Fruit fly (Drosophila melanogaster) whole organism, embryonic: Measurements from ENCODE around the gene CG15914.

ENCODE experiments used
- Abd-B ChIP-seq: fragments of 200-800 bp; sonication (Bioruptor generic); optimal IDR thresholded peaks from 2 replicates; lab custom pipeline; 2018; ENCODE audit warnings: missing biosample characterization, mild to moderate bottlenecking, missing genetic modification characterization, moderate library complexity
- Bdp1 ChIP-seq: fragments of 200-800 bp; sonication (Bioruptor generic); optimal IDR thresholded peaks from 3 replicates; lab custom pipeline; 2016; ENCODE audit warnings: missing biosample characterization, missing genetic modification characterization
- CG10321 ChIP-seq: fragments of 200-800 bp; sonication (Bioruptor generic); IDR thresholded peaks from 2 replicates; pipeline ENCODE4 v1.3.6; 2022; ENCODE audit warnings: missing biosample characterization, missing genetic modification characterization
- CG11247 ChIP-seq: fragments of 200-800 bp; sonication (Bioruptor generic); IDR thresholded peaks from 2 replicates; pipeline ENCODE4 v1.3.6; 2022; ENCODE audit warnings: missing biosample characterization, missing genetic modification characterization
- CG11723 ChIP-seq: fragments of 200-800 bp; sonication (Bioruptor generic); optimal IDR thresholded peaks from 2 replicates; lab custom pipeline; 2017; ENCODE audit warnings: missing biosample characterization, mild to moderate bottlenecking, missing genetic modification characterization
- CG12391 ChIP-seq: fragments of 200-800 bp; sonication (Bioruptor generic); optimal IDR thresholded peaks from 3 replicates; lab custom pipeline; 2018; ENCODE audit warnings: missing biosample characterization, mild to moderate bottlenecking, missing genetic modification characterization, moderate library complexity
- CG14441 ChIP-seq: fragments of 200-800 bp; sonication (Bioruptor generic); IDR thresholded peaks from 2 replicates; pipeline ENCODE4 v1.3.6; 2022; ENCODE audit warnings: missing biosample characterization, missing genetic modification characterization
- CG15011 ChIP-seq: fragments of 200-800 bp; sonication (Bioruptor generic); optimal IDR thresholded peaks from 3 replicates; lab custom pipeline; 2018; ENCODE audit warnings: missing biosample characterization, mild to moderate bottlenecking, missing genetic modification characterization
- CG1647 ChIP-seq: fragments of 200-800 bp; sonication (Bioruptor generic); optimal IDR thresholded peaks from 3 replicates; lab custom pipeline; 2016; ENCODE audit warnings: missing biosample characterization, missing genetic modification characterization
- CG18262 ChIP-seq: fragments of 200-800 bp; optimal IDR thresholded peaks from 3 replicates; lab custom pipeline; 2019; ENCODE audit warnings: missing biosample characterization, mild to moderate bottlenecking, missing genetic modification characterization, moderate library complexity
- CG32772 ChIP-seq: fragments of 200-800 bp; sonication (Bioruptor generic); IDR thresholded peaks from 2 replicates; pipeline ENCODE4 v1.3.6; 2022; ENCODE audit warnings: missing biosample characterization, missing genetic modification characterization
- CG34376 ChIP-seq: fragments of 200-800 bp; sonication (Bioruptor generic); optimal IDR thresholded peaks from 2 replicates; lab custom pipeline; 2018; ENCODE audit warnings: missing biosample characterization, mild to moderate bottlenecking, missing genetic modification characterization
- CG34422 ChIP-seq: fragments of 200-800 bp; sonication (Bioruptor generic); IDR thresholded peaks from 3 replicates; pipeline ENCODE4 v1.3.6; 2022; ENCODE audit warnings: missing biosample characterization, missing genetic modification characterization
- CG5180 ChIP-seq: fragments of 200-800 bp; sonication (Bioruptor generic); optimal IDR thresholded peaks from 3 replicates; lab custom pipeline; 2017; ENCODE audit warnings: missing biosample characterization, missing genetic modification characterization, mild to moderate bottlenecking, moderate library complexity, missing genetic modification reagents
- CG6654 ChIP-seq: fragments of 200-800 bp; sonication (Bioruptor generic); optimal IDR thresholded peaks from 2 replicates; lab custom pipeline; 2017; ENCODE audit warnings: missing biosample characterization, mild to moderate bottlenecking, missing genetic modification characterization
- CG8281 ChIP-seq: fragments of 200-800 bp; sonication (Bioruptor generic); optimal IDR thresholded peaks from 2 replicates; lab custom pipeline; 2018; ENCODE audit warnings: missing biosample characterization, mild to moderate bottlenecking, missing genetic modification characterization, moderate library complexity
- CG8359 ChIP-seq: fragments of 200-800 bp; sonication (Bioruptor generic); optimal IDR thresholded peaks from 2 replicates; lab custom pipeline; 2017; ENCODE audit warnings: missing biosample characterization, mild to moderate bottlenecking, missing genetic modification characterization, borderline replicate concordance
- CkIIα-i1 ChIP-seq: fragments of 200-800 bp; sonication (Bioruptor generic); IDR thresholded peaks from 2 replicates; pipeline ENCODE4 v1.3.6; 2022; ENCODE audit warnings: missing biosample characterization, missing genetic modification characterization
- CrebB ChIP-seq: fragments of 200-800 bp; sonication (Bioruptor generic); optimal IDR thresholded peaks from 3 replicates; lab custom pipeline; 2018; ENCODE audit warnings: missing biosample characterization, mild to moderate bottlenecking, missing genetic modification characterization
- Dref ChIP-seq: fragments of 200-800 bp; sonication (Bioruptor generic); IDR thresholded peaks from 2 replicates; pipeline ENCODE4 v1.3.6; 2022; ENCODE audit warnings: missing biosample characterization, missing genetic modification characterization
- H15 ChIP-seq: fragments of 200-800 bp; sonication (Bioruptor generic); IDR thresholded peaks from 3 replicates; pipeline ENCODE4 v1.3.6; 2022; ENCODE audit warnings: missing biosample characterization, missing genetic modification characterization
- HHEX ChIP-seq: fragments of 200-800 bp; sonication (Bioruptor generic); optimal IDR thresholded peaks from 3 replicates; lab custom pipeline; 2017; ENCODE audit warnings: missing biosample characterization, mild to moderate bottlenecking, missing genetic modification characterization, missing genetic modification reagents
- HLH3B ChIP-seq: fragments of 200-800 bp; sonication (Bioruptor generic); IDR thresholded peaks from 2 replicates; pipeline ENCODE4 v1.3.6; 2022; ENCODE audit warnings: missing biosample characterization, missing genetic modification characterization
- Kr ChIP-seq: fragments of 200-800 bp; sonication (Bioruptor generic); optimal IDR thresholded peaks from 2 replicates; lab custom pipeline; 2017; ENCODE audit warnings: missing biosample characterization, mild to moderate bottlenecking, missing genetic modification characterization
- MESR4 ChIP-seq: fragments of 200-800 bp; sonication (Bioruptor generic); optimal IDR thresholded peaks from 2 replicates; lab custom pipeline; 2018; ENCODE audit warnings: missing biosample characterization, mild to moderate bottlenecking, missing genetic modification characterization, moderate library complexity
- Max ChIP-seq: fragments of 200-800 bp; sonication (Bioruptor generic); optimal IDR thresholded peaks from 2 replicates; lab custom pipeline; 2016; ENCODE audit warnings: missing biosample characterization, mild to moderate bottlenecking, missing genetic modification characterization
- Med ChIP-seq: fragments of 200-800 bp; sonication (Bioruptor generic); peaks from one replicate; lab custom pipeline; 2016; ENCODE audit warnings: missing biosample characterization, missing genetic modification characterization, mild to moderate bottlenecking, inconsistent platforms, moderate library complexity
- Mrtf ChIP-seq: fragments of 200-800 bp; sonication (Bioruptor generic); IDR thresholded peaks from 3 replicates; pipeline ENCODE4 v1.3.6; 2022; ENCODE audit warnings: missing biosample characterization, missing genetic modification characterization
- Ptx1 ChIP-seq: fragments of 200-800 bp; sonication (Bioruptor generic); IDR thresholded peaks from 2 replicates; pipeline ENCODE4 v1.3.6; 2022; ENCODE audit warnings: missing biosample characterization, missing genetic modification characterization
- Spps ChIP-seq: fragments of 200-800 bp; sonication (Bioruptor generic); optimal IDR thresholded peaks from 2 replicates; lab custom pipeline; 2018; ENCODE audit warnings: missing biosample characterization, mild to moderate bottlenecking, missing genetic modification characterization
- Sry-δ ChIP-seq: fragments of 200-800 bp; sonication (Bioruptor generic); optimal IDR thresholded peaks from 2 replicates; lab custom pipeline; 2016; ENCODE audit warnings: missing biosample characterization, missing genetic modification characterization
- Ssrp ChIP-seq: fragments of 200-800 bp; sonication (Bioruptor generic); optimal IDR thresholded peaks from 2 replicates; lab custom pipeline; 2018; ENCODE audit warnings: missing biosample characterization, mild to moderate bottlenecking, missing genetic modification characterization, moderate library complexity
- Vsx1 ChIP-seq: fragments of 200-800 bp; sonication (Bioruptor generic); optimal IDR thresholded peaks from 2 replicates; lab custom pipeline; 2017; ENCODE audit warnings: missing biosample characterization, mild to moderate bottlenecking, missing genetic modification characterization, missing genetic modification reagents
- ac ChIP-seq: fragments of 200-800 bp; sonication (Bioruptor generic); optimal IDR thresholded peaks from 3 replicates; lab custom pipeline; 2017; ENCODE audit warnings: missing biosample characterization, mild to moderate bottlenecking, missing genetic modification characterization
- ato ChIP-seq: fragments of 200-800 bp; sonication (Bioruptor generic); IDR thresholded peaks from 2 replicates; pipeline ENCODE4 v1.3.6; 2022; ENCODE audit warnings: missing biosample characterization, missing genetic modification characterization; ENCODE audit not compliant: partially characterized antibody
- bbx ChIP-seq: fragments of 200-800 bp; sonication (Bioruptor generic); IDR thresholded peaks from 2 replicates; pipeline ENCODE4 v1.3.6; 2022; ENCODE audit warnings: missing biosample characterization, missing genetic modification characterization; ENCODE audit not compliant: partially characterized antibody
- cato ChIP-seq: fragments of 200-800 bp; sonication (Bioruptor generic); optimal IDR thresholded peaks from 2 replicates; lab custom pipeline; 2016; ENCODE audit warnings: missing biosample characterization, missing genetic modification characterization, borderline replicate concordance
- chinmo ChIP-seq: fragments of 200-800 bp; sonication (Bioruptor generic); IDR thresholded peaks from 4 replicates; pipeline ENCODE4 v1.3.6; 2022; ENCODE audit warnings: missing biosample characterization, missing genetic modification characterization; ENCODE audit not compliant: partially characterized antibody
- ci ChIP-seq: fragments of 200-800 bp; sonication (Bioruptor generic); IDR thresholded peaks from 3 replicates; pipeline ENCODE4 v1.3.6; 2022; ENCODE audit warnings: missing biosample characterization, missing genetic modification characterization
- danr ChIP-seq: fragments of 200-800 bp; sonication (Bioruptor generic); IDR thresholded peaks from 2 replicates; pipeline ENCODE4 v1.3.6; 2022; ENCODE audit warnings: missing biosample characterization, missing genetic modification characterization
- eyg ChIP-seq: fragments of 200-800 bp; sonication (Bioruptor generic); optimal IDR thresholded peaks from 3 replicates; lab custom pipeline; 2016; ENCODE audit warnings: missing biosample characterization, missing genetic modification characterization
- ftz-f1 ChIP-seq: fragments of 200-800 bp; sonication (Bioruptor generic); optimal IDR thresholded peaks from 2 replicates; lab custom pipeline; 2016; ENCODE audit warnings: missing biosample characterization, missing genetic modification characterization
- hth ChIP-seq: fragments of >200 bp; optimal IDR thresholded peaks from 2 replicates; lab custom pipeline; 2017; ENCODE audit warnings: inconsistent platforms
- inv ChIP-seq: fragments of 200-800 bp; sonication (Bioruptor generic); IDR thresholded peaks from 2 replicates; pipeline ENCODE4 v1.3.6; 2022; ENCODE audit warnings: missing biosample characterization, missing genetic modification characterization; ENCODE audit not compliant: partially characterized antibody
- jumu ChIP-seq: fragments of 200-800 bp; sonication (Bioruptor generic); optimal IDR thresholded peaks from 3 replicates; lab custom pipeline; 2016; ENCODE audit warnings: missing biosample characterization, missing genetic modification characterization
- kni ChIP-seq: fragments of 200-800 bp; sonication (Bioruptor generic); optimal IDR thresholded peaks from 3 replicates; lab custom pipeline; 2017; ENCODE audit warnings: mild to moderate bottlenecking, missing biosample characterization, missing genetic modification reagents, missing genetic modification characterization
- nerfin-1 ChIP-seq: fragments of 200-800 bp; sonication (Bioruptor generic); optimal IDR thresholded peaks from 3 replicates; lab custom pipeline; 2019; ENCODE audit warnings: missing biosample characterization, mild to moderate bottlenecking, missing genetic modification characterization, moderate library complexity
- nom ChIP-seq: fragments of 200-800 bp; sonication (Bioruptor generic); optimal IDR thresholded peaks from 2 replicates; lab custom pipeline; 2017; ENCODE audit warnings: missing biosample characterization, missing genetic modification characterization, mild to moderate bottlenecking, moderate library complexity, missing genetic modification reagents
- shn ChIP-seq: fragments of 200-800 bp; sonication (Bioruptor generic); optimal IDR thresholded peaks from 3 replicates; lab custom pipeline; 2016; ENCODE audit warnings: missing biosample characterization, missing genetic modification characterization
- wdn ChIP-seq: fragments of 200-800 bp; sonication (Bioruptor generic); IDR thresholded peaks from 2 replicates; pipeline ENCODE4 v1.3.6; 2022; ENCODE audit warnings: missing biosample characterization, missing genetic modification characterization
- yki ChIP-seq: fragments of >200 bp; optimal IDR thresholded peaks from 3 replicates; lab custom pipeline; 2018

The CG15914 gene

dm6 chrX:15859869-15860268 is 6.6 kb downstream of the CG15914 start, which contains the start of gene Gbeta13F (continued):
- TF ChIP-seq H15 (GFP tag; lab: Robert Waterston, UW): no peak; the same call in 2 of the 3 replicates
- TF ChIP-seq Abd-B (GFP tag; lab: Kevin White, UChicago): no peak
- peak; percentile 57 for TF ChIP-seq Ptx1 (GFP tag; lab: Robert Waterston, UW)
- no peak for TF ChIP-seq CG1647 (GFP tag; lab: Kevin White, UChicago)
- TF ChIP-seq CG11723 (GFP tag; lab: Kevin White, UChicago): no peak
- no peak for TF ChIP-seq CG6654 (GFP tag; lab: Kevin White, UChicago)
- no peak for TF ChIP-seq yki
- peak; percentile 58 for TF ChIP-seq inv (GFP tag; lab: Robert Waterston, UW)
- no peak for TF ChIP-seq Vsx1 (GFP tag; lab: Kevin White, UChicago)
- no peak for TF ChIP-seq ci (GFP tag; lab: Robert Waterston, UW)
- TF ChIP-seq HHEX (GFP tag; lab: Kevin White, UChicago): no peak
- TF ChIP-seq Kr: no peak
- no peak for TF ChIP-seq CG32772 (GFP tag; lab: Robert Waterston, UW)
- TF ChIP-seq Spps (tag; lab: Kevin White, UChicago): no peak
- no peak for TF ChIP-seq kni
- no peak for TF ChIP-seq hth (lab: Kevin White, UChicago)
- TF ChIP-seq nom (GFP tag; lab: Kevin White, UChicago): no peak
- TF ChIP-seq CG34376 (GFP tag; lab: Kevin White, UChicago): no peak
- TF ChIP-seq CG10321: no peak
- TF ChIP-seq HLH3B (GFP tag; lab: Robert Waterston, UW): no peak
- TF ChIP-seq CG14441 (GFP tag; lab: Robert Waterston, UW): peak; percentile 19; the same call in 1 of the 2 replicates
- no peak for TF ChIP-seq Bdp1 (GFP tag; lab: Kevin White, UChicago)
- no peak for TF ChIP-seq jumu (GFP tag; lab: Kevin White, UChicago)
- no peak for TF ChIP-seq danr
- TF ChIP-seq Mrtf (GFP tag; lab: Robert Waterston, UW): no peak; the same call in 2 of the 3 replicates
- TF ChIP-seq Dref: peak; percentile 84
- TF ChIP-seq CrebB (tag; lab: Kevin White, UChicago): no peak
- TF ChIP-seq bbx (GFP tag; lab: Robert Waterston, UW): peak; percentile 79
- TF ChIP-seq CG5180 (GFP tag; lab: Kevin White, UChicago): no peak
- no peak for TF ChIP-seq wdn (GFP tag; lab: Robert Waterston, UW)
- TF ChIP-seq ftz-f1 (GFP tag; lab: Kevin White, UChicago): no peak
- TF ChIP-seq CkIIα-i1 (GFP tag; lab: Robert Waterston, UW): no peak
- TF ChIP-seq nerfin-1: no peak
- TF ChIP-seq ato (GFP tag; lab: Robert Waterston, UW): peak; percentile 50; the same call in 1 of the 2 replicates
- no peak for TF ChIP-seq CG8359
- no peak for TF ChIP-seq CG12391 (tag; lab: Kevin White, UChicago)
- TF ChIP-seq ac (GFP tag; lab: Kevin White, UChicago): no peak
- TF ChIP-seq Sry-δ (GFP tag; lab: Kevin White, UChicago): peak; percentile 45
- TF ChIP-seq cato (GFP tag; lab: Kevin White, UChicago): no peak
- no peak for TF ChIP-seq CG15011
- no peak for TF ChIP-seq CG11247 (GFP tag; lab: Robert Waterston, UW)
- no peak for TF ChIP-seq eyg (GFP tag; lab: Kevin White, UChicago)
- TF ChIP-seq Med (GFP tag; lab: Kevin White, UChicago): peak; percentile 73
- no peak for TF ChIP-seq CG8281 (tag; lab: Kevin White, UChicago)
- TF ChIP-seq CG34422 (GFP tag; lab: Robert Waterston, UW): peak; percentile 12; the same call in 1 of the 3 replicates
- no peak for TF ChIP-seq shn
- 0 out of 4 replicates have a peak, but pooled peaks have one; percentile 9 for TF ChIP-seq chinmo (GFP tag; lab: Robert Waterston, UW)
- TF ChIP-seq MESR4 (GFP tag; lab: Kevin White, UChicago): peak; percentile 76
- TF ChIP-seq Max (GFP tag; lab: Kevin White, UChicago): no peak
- TF ChIP-seq CG18262 (tag; lab: Kevin White, UChicago): no peak
- TF ChIP-seq Ssrp: no peak
